Fruit fly (Drosophila melanogaster): ENCODE results near the gene GATAd.

The GATAd gene

DNA sequence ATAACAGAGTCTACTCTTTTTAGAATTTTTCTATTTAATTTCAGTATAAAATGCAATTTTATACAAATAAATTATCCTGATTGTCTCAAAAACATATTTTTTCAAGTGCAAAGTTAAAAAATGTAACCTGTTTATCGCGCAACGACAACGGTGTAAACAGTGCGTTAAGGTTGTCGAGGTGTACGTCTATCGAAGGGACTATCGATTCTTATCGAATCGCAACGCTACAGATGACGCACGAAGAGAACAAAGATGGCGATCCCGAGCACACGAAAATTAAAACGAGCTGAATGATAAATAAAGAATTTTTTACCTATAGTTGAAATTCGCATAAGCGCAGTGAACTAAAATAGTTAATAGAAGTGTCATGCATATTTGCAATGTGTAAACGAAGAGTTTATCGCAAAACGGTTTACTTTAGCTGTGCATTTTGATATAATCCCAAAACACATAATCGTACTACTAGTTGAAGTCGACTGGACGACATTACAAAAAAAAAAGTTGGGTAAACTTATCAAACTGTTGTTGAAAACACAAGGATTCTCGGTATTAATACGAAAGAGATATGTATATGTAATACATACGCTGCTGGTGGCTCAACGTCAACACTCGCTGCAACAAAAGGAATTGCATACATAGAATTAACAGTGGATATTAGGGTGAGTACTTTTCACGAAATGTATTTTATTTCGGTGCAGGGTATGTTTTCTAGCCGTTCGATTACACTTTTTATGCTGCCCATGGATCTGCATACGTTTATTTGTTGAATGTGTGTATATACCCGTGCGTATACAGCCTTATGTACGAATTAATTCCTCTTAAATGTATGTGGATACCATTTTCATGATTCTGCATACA is 54.6 kb downstream of the GATAd start, which contains the start of gene da (continued):
- peak; percentile 50 for TF ChIP-seq cyc (GFP tag; optimal IDR thresholded peaks at IDR 0.05)
- TF ChIP-seq Sox15 (GFP tag; optimal IDR thresholded peaks at IDR 0.05): peak; percentile 5
- TF ChIP-seq OdsH (GFP tag; optimal IDR thresholded peaks at IDR 0.05): peak; percentile 58
- TF ChIP-seq CG6163 (GFP tag; IDR thresholded peaks at IDR 0.05): no peak
- peak; percentile 36 for TF ChIP-seq CG6792 (GFP tag; optimal IDR thresholded peaks at IDR 0.05)
- no peak for TF ChIP-seq CG9139 (GFP tag; optimal IDR thresholded peaks at IDR 0.05)
- peak; percentile 58 for TF ChIP-seq CG31627 (GFP tag; optimal IDR thresholded peaks at IDR 0.05)
- TF ChIP-seq CG11294 (GFP tag; IDR thresholded peaks at IDR 0.05): no peak
- peak; percentile 8 for TF ChIP-seq dac (GFP tag; optimal IDR thresholded peaks at IDR 0.05)
- TF ChIP-seq CG6854 (GFP tag; optimal IDR thresholded peaks at IDR 0.05): no peak
- no peak for TF ChIP-seq CG32006 (GFP tag; optimal IDR thresholded peaks at IDR 0.05)
- TF ChIP-seq Sox102F (GFP tag; optimal IDR thresholded peaks at IDR 0.05): peak; percentile 4
- peak; percentile 38 for TF ChIP-seq acj6 (GFP tag; optimal IDR thresholded peaks at IDR 0.05)
- peak; percentile 12 for TF ChIP-seq Ets21C (GFP tag; optimal IDR thresholded peaks at IDR 0.05)
- peak; percentile 80 for TF ChIP-seq Sox14 (GFP tag; optimal IDR thresholded peaks at IDR 0.05)
- peak; percentile 17 for TF ChIP-seq Blimp-1 (GFP tag; optimal IDR thresholded peaks at IDR 0.05)
- no peak for TF ChIP-seq CG4318 (GFP tag; optimal IDR thresholded peaks at IDR 0.05)
- TF ChIP-seq pdm3 (GFP tag; optimal IDR thresholded peaks at IDR 0.05): peak; percentile 73
- TF ChIP-seq CG10669 (GFP tag; optimal IDR thresholded peaks at IDR 0.05): peak; percentile 22
- no peak for TF ChIP-seq CG1621 (tag; optimal IDR thresholded peaks at IDR 0.05)
- peak; percentile 61 for TF ChIP-seq lz (GFP tag; optimal IDR thresholded peaks at IDR 0.05)
- TF ChIP-seq Met (GFP tag; optimal IDR thresholded peaks at IDR 0.05): peak; percentile 62
- peak; percentile 47 for TF ChIP-seq fkh (GFP tag; optimal IDR thresholded peaks at IDR 0.05)
- peak; percentile 54 for TF ChIP-seq Hr4 (GFP tag; optimal IDR thresholded peaks at IDR 0.05)
- TF ChIP-seq eg (GFP tag; IDR thresholded peaks at IDR 0.05): no peak; the same call in 1 of the 3 replicates
- TF ChIP-seq CG3919 (GFP tag; optimal IDR thresholded peaks at IDR 0.05): no peak
- TF ChIP-seq Lpt (GFP tag; optimal IDR thresholded peaks at IDR 0.05): no peak
- TF ChIP-seq salr (GFP tag; optimal IDR thresholded peaks at IDR 0.05): peak in 1 of 2 experiments; percentile 28
- peak; percentile 24 for TF ChIP-seq CG7368 (GFP tag; optimal IDR thresholded peaks at IDR 0.05)
- no peak for TF ChIP-seq CG8632 (GFP tag; optimal IDR thresholded peaks at IDR 0.05)
- no peak for TF ChIP-seq CG10631 (GFP tag; optimal IDR thresholded peaks at IDR 0.05)
- TF ChIP-seq CG34406 (GFP tag; optimal IDR thresholded peaks at IDR 0.05): no peak

Measured in whole organism, prepupa.